Worm (Caenorhabditis elegans) whole organism, L4 larva: ENCODE results near the gene lact-3.

Experiments
- F44E2.7 ChIP-seq: fragments of 200-800 bp; sonication (Bioruptor generic); IDR thresholded peaks from 2 replicates; pipeline ENCODE4 v2.1.2; 2022; ENCODE audit warnings: missing genetic modification characterization, missing compliant biosample characterization
- F49E8.2 ChIP-seq: sonication (generic microtip); optimal IDR thresholded peaks from 2 replicates; lab custom pipeline; 2016; ENCODE audit warnings: missing compliant biosample characterization, mild to moderate bottlenecking, missing genetic modification characterization, borderline replicate concordance
- aly-2 ChIP-seq: sonication (generic microtip); optimal IDR thresholded peaks from 2 replicates; lab custom pipeline; 2018; ENCODE audit warnings: missing biosample characterization, missing genetic modification characterization
- lin-13 ChIP-seq: fragments of 150-350 bp; optimal IDR thresholded peaks from 2 replicates; lab custom pipeline; 2014; ENCODE audit warnings: missing biosample characterization, missing genetic modification reagents, missing genetic modification characterization
- nhr-237 ChIP-seq: sonication (generic microtip); optimal IDR thresholded peaks from 2 replicates; lab custom pipeline; 2017; ENCODE audit warnings: missing biosample characterization, missing genetic modification characterization
- nhr-76 ChIP-seq: fragments of 150-350 bp; optimal IDR thresholded peaks from 2 replicates; lab custom pipeline; 2014; ENCODE audit warnings: missing biosample characterization, missing genetic modification characterization
- pqm-1 ChIP-seq: sonication (generic microtip); optimal IDR thresholded peaks from 2 replicates; lab custom pipeline; 2017; ENCODE audit warnings: missing biosample characterization, missing genetic modification characterization

DNA sequence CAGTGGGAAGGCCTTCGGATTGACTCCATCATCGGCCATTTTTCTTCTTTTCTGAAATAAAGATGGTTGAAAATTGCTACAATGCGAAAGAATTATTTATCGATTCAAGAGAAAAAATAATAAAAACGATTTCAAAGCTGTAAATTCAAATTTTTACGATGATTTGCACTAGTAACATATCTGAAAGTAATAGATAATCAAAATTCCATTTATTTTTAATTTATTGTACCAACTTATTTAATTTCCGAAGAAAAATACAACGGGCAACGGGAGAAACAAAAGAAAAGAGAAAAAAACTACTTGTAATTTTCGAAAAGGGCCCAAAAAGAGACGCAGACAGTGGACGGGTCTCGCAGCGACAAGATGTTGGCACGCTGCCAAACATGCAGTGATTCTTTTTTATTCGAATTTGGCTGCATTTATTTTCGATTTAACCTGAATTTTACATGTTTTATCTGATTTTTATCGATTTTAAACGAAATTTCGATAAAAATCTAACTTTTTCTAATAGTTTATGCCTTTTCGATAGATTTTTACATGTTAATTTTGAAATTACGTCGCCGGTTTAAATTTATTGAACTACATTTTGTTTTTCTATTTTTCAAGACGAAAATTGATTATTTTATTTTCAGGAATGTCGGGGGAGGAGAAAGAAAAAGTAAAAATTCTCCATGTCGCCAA is 1.2 kb upstream of the lact-3 start, which contains the start of the genes snu-13 and rsp-7:
- TF ChIP-seq F49E8.2 = peak; percentile 7
- TF ChIP-seq lin-13 (GFP tag; lab: Kevin White, UChicago) = peak; percentile 71
- TF ChIP-seq aly-2 (tag; lab: Kevin White, UChicago) = no peak
- no peak for TF ChIP-seq nhr-76 (tag; lab: Kevin White, UChicago)
- no peak for TF ChIP-seq pqm-1 (tag; lab: Kevin White, UChicago)
- TF ChIP-seq F44E2.7 (GFP tag; lab: Robert Waterston, UW) = no peak
- TF ChIP-seq nhr-237 (tag; lab: Kevin White, UChicago) = no peak
